Worm (Caenorhabditis elegans) whole organism, early embryonic: ENCODE measurements around the gene R04B5.6.

Experiments
- B0310.2 ChIP-seq: sonication (generic microtip); optimal IDR thresholded peaks from 2 replicates; lab custom pipeline; 2016; ENCODE audit warnings: mild to moderate bottlenecking, missing genetic modification characterization, missing compliant biosample characterization
- ama-1 ChIP-seq: fragments of 150-350 bp; optimal IDR thresholded peaks from 2 replicates; lab custom pipeline; 2014
- sea-1 ChIP-seq: fragments of 200-800 bp; sonication (Bioruptor generic); conservative IDR thresholded peaks from 2 replicates; pipeline ENCODE4 v1.3.6; 2022; ENCODE audit warnings: missing genetic modification characterization, missing compliant biosample characterization
- tbx-11 ChIP-seq: fragments of 200-800 bp; sonication (Bioruptor generic); IDR thresholded peaks from 2 replicates; pipeline ENCODE4 v1.3.6; 2022; ENCODE audit warnings: missing genetic modification characterization, missing compliant biosample characterization

ce11 chrV:10036275-10036674 is 48.7 kb upstream of the R04B5.6 start, which contains the start of gene T06E8.2:
- no peak for TF ChIP-seq B0310.2 (tag; lab: Kevin White, UChicago)
- no peak for TF ChIP-seq ama-1 (lab: Kevin White, UChicago)
- no peak for TF ChIP-seq sea-1 (GFP tag; lab: Robert Waterston, UW)
- no peak for TF ChIP-seq tbx-11
